Fruit fly (Drosophila melanogaster) whole organism, embryonic: ENCODE measurements around the gene DCTN6-p27.

Experiments used
- Abd-B ChIP-seq: fragments of 200-800 bp; sonication (Bioruptor generic); optimal IDR thresholded peaks from 2 replicates; lab custom pipeline; 2018; ENCODE audit warnings: missing biosample characterization, mild to moderate bottlenecking, missing genetic modification characterization, moderate library complexity
- Adf1 ChIP-seq: fragments of 200-800 bp; sonication (Bioruptor generic); IDR thresholded peaks from 2 replicates; pipeline ENCODE4 v1.3.6; 2022; ENCODE audit warnings: missing biosample characterization, missing genetic modification characterization
- Asciz ChIP-seq: fragments of 200-800 bp; sonication (Bioruptor generic); optimal IDR thresholded peaks from 2 replicates; lab custom pipeline; 2017; ENCODE audit warnings: missing biosample characterization, mild to moderate bottlenecking, missing genetic modification characterization, missing genetic modification reagents
- CG10321 ChIP-seq: fragments of 200-800 bp; sonication (Bioruptor generic); IDR thresholded peaks from 2 replicates; pipeline ENCODE4 v1.3.6; 2022; ENCODE audit warnings: missing biosample characterization, missing genetic modification characterization
- CG12219 ChIP-seq: fragments of 200-800 bp; sonication (Bioruptor generic); optimal IDR thresholded peaks from 3 replicates; lab custom pipeline; 2018; ENCODE audit warnings: missing biosample characterization, mild to moderate bottlenecking, missing genetic modification characterization
- CG13287 ChIP-seq: fragments of 200-800 bp; sonication (Bioruptor generic); IDR thresholded peaks from 2 replicates; pipeline ENCODE4 v1.3.6; 2022; ENCODE audit warnings: missing biosample characterization, missing genetic modification characterization; ENCODE audit not compliant: partially characterized antibody
- CG13894 ChIP-seq: fragments of 200-800 bp; sonication (Bioruptor generic); optimal IDR thresholded peaks from 3 replicates; lab custom pipeline; 2018; ENCODE audit warnings: missing biosample characterization, mild to moderate bottlenecking, missing genetic modification characterization, moderate library complexity
- CG15269 ChIP-seq: fragments of 200-800 bp; sonication (Bioruptor generic); optimal IDR thresholded peaks from 2 replicates; lab custom pipeline; 2018; ENCODE audit warnings: missing biosample characterization, mild to moderate bottlenecking, missing genetic modification characterization, moderate library complexity
- CG1603 ChIP-seq: fragments of 200-800 bp; sonication (Bioruptor generic); optimal IDR thresholded peaks from 2 replicates; lab custom pipeline; 2019; ENCODE audit warnings: missing biosample characterization, mild to moderate bottlenecking, missing genetic modification characterization, moderate library complexity
- CG16779 ChIP-seq: fragments of 200-800 bp; sonication (Bioruptor generic); IDR thresholded peaks from 2 replicates; pipeline ENCODE4 v1.3.6; 2022; ENCODE audit warnings: missing biosample characterization, missing genetic modification characterization
- CG17328 ChIP-seq: fragments of 200-800 bp; sonication (Bioruptor generic); IDR thresholded peaks from 2 replicates; pipeline ENCODE4 v1.3.6; 2022; ENCODE audit warnings: missing biosample characterization, missing genetic modification characterization
- CG18011 ChIP-seq: fragments of 200-800 bp; sonication (Bioruptor generic); optimal IDR thresholded peaks from 2 replicates; lab custom pipeline; 2017; ENCODE audit warnings: missing biosample characterization, missing genetic modification characterization, mild to moderate bottlenecking, moderate library complexity, missing genotype
- CG2202 ChIP-seq: fragments of 200-800 bp; sonication (Bioruptor generic); optimal IDR thresholded peaks from 2 replicates; lab custom pipeline; 2018; ENCODE audit warnings: missing biosample characterization, mild to moderate bottlenecking, missing genetic modification characterization
- CG31365 ChIP-seq: fragments of 200-800 bp; sonication (Bioruptor generic); optimal IDR thresholded peaks from 2 replicates; lab custom pipeline; 2018; ENCODE audit warnings: missing biosample characterization, mild to moderate bottlenecking, missing genetic modification characterization
- CG3847 ChIP-seq: fragments of 200-800 bp; sonication (Bioruptor generic); IDR thresholded peaks from 2 replicates; pipeline ENCODE4 v1.3.6; 2022; ENCODE audit warnings: missing biosample characterization, missing genetic modification characterization
- CG4404 ChIP-seq: fragments of 200-800 bp; sonication (Bioruptor generic); IDR thresholded peaks from 2 replicates; pipeline ENCODE4 v1.3.6; 2022; ENCODE audit warnings: missing biosample characterization, missing genetic modification characterization
- CG4424 ChIP-seq: fragments of 200-800 bp; sonication (Bioruptor generic); optimal IDR thresholded peaks from 3 replicates; lab custom pipeline; 2016; ENCODE audit warnings: missing biosample characterization, missing genetic modification characterization
- CG8089 ChIP-seq: fragments of 200-800 bp; sonication (Bioruptor generic); optimal IDR thresholded peaks from 3 replicates; lab custom pipeline; 2016; ENCODE audit warnings: missing biosample characterization, missing genetic modification characterization
- Hand ChIP-seq: fragments of 200-800 bp; sonication (Bioruptor generic); optimal IDR thresholded peaks from 2 replicates; lab custom pipeline; 2017; ENCODE audit warnings: mild to moderate bottlenecking, missing biosample characterization, missing genetic modification reagents, missing genetic modification characterization
- Hmr ChIP-seq: fragments of 200-800 bp; sonication (Bioruptor generic); optimal IDR thresholded peaks from 3 replicates; lab custom pipeline; 2017; ENCODE audit warnings: mild to moderate bottlenecking, missing biosample characterization, missing genetic modification reagents, missing genetic modification characterization
- Lhr ChIP-seq: fragments of 200-800 bp; sonication (Bioruptor generic); optimal IDR thresholded peaks from 3 replicates; lab custom pipeline; 2017; ENCODE audit warnings: mild to moderate bottlenecking, missing biosample characterization, missing genetic modification reagents, missing genetic modification characterization
- Lpt ChIP-seq: fragments of >200 bp; optimal IDR thresholded peaks from 2 replicates; lab custom pipeline; 2018; ENCODE audit warnings: missing biosample characterization, missing genetic modification characterization
- MBD-R2 ChIP-seq: fragments of 200-800 bp; sonication (Bioruptor generic); IDR thresholded peaks from 2 replicates; pipeline ENCODE4 v1.3.6; 2022; ENCODE audit warnings: missing biosample characterization, missing genetic modification characterization
- MESR4 ChIP-seq: fragments of 200-800 bp; sonication (Bioruptor generic); optimal IDR thresholded peaks from 2 replicates; lab custom pipeline; 2018; ENCODE audit warnings: missing biosample characterization, mild to moderate bottlenecking, missing genetic modification characterization, moderate library complexity
- Max ChIP-seq: fragments of 200-800 bp; sonication (Bioruptor generic); optimal IDR thresholded peaks from 2 replicates; lab custom pipeline; 2016; ENCODE audit warnings: missing biosample characterization, mild to moderate bottlenecking, missing genetic modification characterization
- Six4 ChIP-seq: fragments of 200-800 bp; sonication (Bioruptor generic); optimal IDR thresholded peaks from 2 replicates; lab custom pipeline; 2016; ENCODE audit warnings: missing biosample characterization, missing genetic modification characterization
- Vsx1 ChIP-seq: fragments of 200-800 bp; sonication (Bioruptor generic); optimal IDR thresholded peaks from 2 replicates; lab custom pipeline; 2017; ENCODE audit warnings: missing biosample characterization, mild to moderate bottlenecking, missing genetic modification characterization, missing genetic modification reagents
- abd-A ChIP-seq: fragments of 200-800 bp; sonication (Bioruptor generic); optimal IDR thresholded peaks from 3 replicates; lab custom pipeline; 2019; ENCODE audit warnings: missing biosample characterization, mild to moderate bottlenecking, missing genetic modification characterization, moderate library complexity
- ac ChIP-seq: fragments of 200-800 bp; sonication (Bioruptor generic); optimal IDR thresholded peaks from 3 replicates; lab custom pipeline; 2017; ENCODE audit warnings: missing biosample characterization, mild to moderate bottlenecking, missing genetic modification characterization
- ash1 ChIP-seq: fragments of 200-800 bp; sonication (Bioruptor generic); optimal IDR thresholded peaks from 2 replicates; lab custom pipeline; 2018; ENCODE audit warnings: missing biosample characterization, mild to moderate bottlenecking, missing genetic modification characterization
- cg ChIP-seq: fragments of 200-800 bp; sonication (Bioruptor generic); optimal IDR thresholded peaks from 3 replicates; lab custom pipeline; 2019; ENCODE audit warnings: missing biosample characterization, mild to moderate bottlenecking, missing genetic modification characterization, moderate library complexity
- chif ChIP-seq, 2 experiments: fragments of 200-800 bp; sonication (Bioruptor generic); optimal IDR thresholded peaks; 3 replicates each; lab custom pipeline; 2016; ENCODE audit warnings: missing biosample characterization in 2 of 2, missing genetic modification characterization in 2 of 2
- chinmo ChIP-seq: fragments of 200-800 bp; sonication (Bioruptor generic); IDR thresholded peaks from 4 replicates; pipeline ENCODE4 v1.3.6; 2022; ENCODE audit warnings: missing biosample characterization, missing genetic modification characterization; ENCODE audit not compliant: partially characterized antibody
- ems ChIP-seq: fragments of 200-800 bp; sonication (Bioruptor generic); optimal IDR thresholded peaks from 3 replicates; lab custom pipeline; 2016; ENCODE audit warnings: missing biosample characterization, missing genetic modification characterization
- kni ChIP-seq: fragments of 200-800 bp; sonication (Bioruptor generic); optimal IDR thresholded peaks from 3 replicates; lab custom pipeline; 2017; ENCODE audit warnings: mild to moderate bottlenecking, missing biosample characterization, missing genetic modification reagents, missing genetic modification characterization
- nom ChIP-seq: fragments of 200-800 bp; sonication (Bioruptor generic); optimal IDR thresholded peaks from 2 replicates; lab custom pipeline; 2017; ENCODE audit warnings: missing biosample characterization, missing genetic modification characterization, mild to moderate bottlenecking, moderate library complexity, missing genetic modification reagents
- onecut ChIP-seq: fragments of 200-800 bp; sonication (Bioruptor generic); IDR thresholded peaks from 2 replicates; pipeline ENCODE4 v1.3.6; 2022; ENCODE audit warnings: missing biosample characterization, missing genetic modification characterization
- pfk ChIP-seq: fragments of 200-800 bp; sonication (Bioruptor generic); optimal IDR thresholded peaks from 2 replicates; lab custom pipeline; 2018; ENCODE audit warnings: missing biosample characterization, mild to moderate bottlenecking, missing genetic modification characterization, moderate library complexity
- ro ChIP-seq: fragments of 200-800 bp; sonication (Bioruptor generic); IDR thresholded peaks from 2 replicates; pipeline ENCODE4 v1.3.6; 2022; ENCODE audit warnings: missing biosample characterization, missing genetic modification characterization
- scrt ChIP-seq: fragments of 200-800 bp; sonication (Bioruptor generic); optimal IDR thresholded peaks from 2 replicates; lab custom pipeline; 2018; ENCODE audit warnings: missing biosample characterization, mild to moderate bottlenecking, missing genetic modification characterization, moderate library complexity
- sd ChIP-seq: fragments of 200-800 bp; sonication (Bioruptor generic); optimal IDR thresholded peaks from 3 replicates; lab custom pipeline; 2018; ENCODE audit warnings: missing biosample characterization, mild to moderate bottlenecking, missing genetic modification characterization, moderate library complexity
- sob ChIP-seq: fragments of 200-800 bp; sonication (Bioruptor generic); IDR thresholded peaks from 2 replicates; pipeline ENCODE4 v1.3.6; 2022; ENCODE audit warnings: missing biosample characterization, missing genetic modification characterization
- ssp ChIP-seq: fragments of 200-800 bp; sonication (Bioruptor generic); IDR thresholded peaks from 2 replicates; pipeline ENCODE4 v1.3.6; 2022; ENCODE audit warnings: missing biosample characterization, missing genetic modification characterization
- tll ChIP-seq, 2 experiments: fragments of 200-800 bp in 1 of 2; fragments of >200 bp in 1 of 2; sonication (Bioruptor generic) in 1 of 2; optimal IDR thresholded peaks; 2 replicates each; lab custom pipeline; 2017 to 2019; ENCODE audit warnings: missing biosample characterization in 2 of 2, missing genetic modification characterization in 2 of 2, mild to moderate bottlenecking in 1 of 2, moderate library complexity in 1 of 2
- tna ChIP-seq: fragments of 200-800 bp; sonication (Bioruptor generic); IDR thresholded peaks from 2 replicates; pipeline ENCODE4 v1.3.6; 2022; ENCODE audit warnings: missing biosample characterization, missing genetic modification characterization; ENCODE audit not compliant: partially characterized antibody
- toy ChIP-seq: fragments of 200-800 bp; sonication (Bioruptor generic); IDR thresholded peaks from 2 replicates; pipeline ENCODE4 v1.3.6; 2022; ENCODE audit warnings: missing biosample characterization, missing genetic modification characterization
- tup ChIP-seq: fragments of 200-800 bp; sonication (Bioruptor generic); optimal IDR thresholded peaks from 2 replicates; lab custom pipeline; 2016; ENCODE audit warnings: missing biosample characterization, mild to moderate bottlenecking, missing genetic modification characterization, moderate library complexity
- vvl ChIP-seq: fragments of 200-800 bp; sonication (Bioruptor generic); IDR thresholded peaks from 2 replicates; pipeline ENCODE4 v1.3.6; 2022; ENCODE audit warnings: missing biosample characterization, missing genetic modification characterization

The DCTN6-p27 gene

DNA sequence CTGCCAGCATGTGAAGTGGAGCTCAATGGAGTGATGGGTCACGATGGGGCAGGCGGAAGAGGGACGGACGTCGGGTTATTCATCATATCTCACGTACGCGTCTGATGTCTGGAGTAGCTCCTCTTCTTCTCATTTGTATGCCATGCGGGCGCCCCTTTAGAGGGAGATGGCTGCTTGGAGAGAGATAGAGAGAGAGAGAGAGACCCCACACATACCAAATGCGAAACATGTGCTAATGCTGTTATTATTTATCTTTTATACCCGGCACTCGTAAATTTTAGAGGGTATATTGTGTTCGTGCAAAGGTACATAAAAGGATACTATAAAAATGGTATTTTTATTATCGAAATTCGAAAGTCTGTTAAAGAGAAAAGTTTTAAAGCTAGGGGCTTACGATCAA lies 13.9 kb downstream of the DCTN6-p27 start (continued):
- no peak for TF ChIP-seq sob (GFP tag; lab: Robert Waterston, UW)
- TF ChIP-seq tna (GFP tag; lab: Robert Waterston, UW), result no peak
- no peak for TF ChIP-seq CG31365 (tag; lab: Kevin White, UChicago)
- no peak for TF ChIP-seq toy
- TF ChIP-seq Asciz (GFP tag; lab: Kevin White, UChicago), result no peak
- TF ChIP-seq vvl (GFP tag; lab: Robert Waterston, UW), result peak; percentile 77
- peak; percentile 13 for TF ChIP-seq nom
- no peak for TF ChIP-seq CG18011 (GFP tag; lab: Kevin White, UChicago)
- peak; percentile 17 for TF ChIP-seq kni (GFP tag; lab: Kevin White, UChicago)
- TF ChIP-seq ash1, result no peak
- no peak for TF ChIP-seq Abd-B (GFP tag; lab: Kevin White, UChicago)
- TF ChIP-seq ssp (GFP tag; lab: Robert Waterston, UW), result no peak
- 0 out of 2 replicates have a peak, but pooled peaks have one; percentile 33 for TF ChIP-seq CG10321
- TF ChIP-seq abd-A (tag; lab: Kevin White, UChicago), result peak; percentile 12
- TF ChIP-seq ro, result no peak
- peak; percentile 18 for TF ChIP-seq CG13894 (tag; lab: Kevin White, UChicago)
- TF ChIP-seq CG3847 (GFP tag; lab: Robert Waterston, UW), result no peak
- no peak for TF ChIP-seq Vsx1 (GFP tag; lab: Kevin White, UChicago)
- TF ChIP-seq Hmr (GFP tag; lab: Kevin White, UChicago), result peak; percentile 8
- TF ChIP-seq, all 482 proteins: peak for 21

DNA sequence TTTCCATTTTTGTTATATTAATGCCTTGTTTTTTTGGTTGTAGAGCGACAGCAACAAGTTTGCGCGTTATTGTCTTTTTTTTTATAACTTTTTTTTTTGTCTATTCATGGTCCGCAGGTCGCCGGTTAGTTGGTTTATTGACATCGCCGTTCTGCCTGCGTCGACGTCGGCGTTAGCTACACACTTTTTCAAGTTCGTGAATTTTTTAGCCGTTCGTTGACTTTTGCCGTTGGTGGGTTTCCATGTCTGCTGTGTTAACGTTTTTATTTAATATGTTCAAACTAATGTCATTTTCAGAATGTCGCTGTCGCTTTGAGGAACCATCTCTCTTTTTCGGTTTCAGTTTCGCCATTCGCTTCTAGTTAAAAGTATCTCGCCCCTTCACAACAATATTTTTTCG lies 14.5 kb downstream of the DCTN6-p27 start:
- no peak for TF ChIP-seq CG2202 (tag; lab: Kevin White, UChicago)
- no peak for TF ChIP-seq tll (GFP tag; optimal IDR thresholded peaks at IDR 0.05; lab: Kevin White, UChicago)
- TF ChIP-seq onecut (GFP tag; lab: Robert Waterston, UW), result no peak
- TF ChIP-seq chinmo (GFP tag; lab: Robert Waterston, UW), result 0 out of 4 replicates have a peak, but pooled peaks have one; percentile 60
- no peak for TF ChIP-seq CG16779 (GFP tag; lab: Robert Waterston, UW)
- TF ChIP-seq tup (GFP tag; lab: Kevin White, UChicago), result no peak
- TF ChIP-seq Adf1 (GFP tag; lab: Robert Waterston, UW), result peak; percentile 78

dm6 chr2L:19154893-19155389 lies 22.8 kb downstream of the DCTN6-p27 start:
- peak; percentile 9 for TF ChIP-seq CG1603
- no peak for TF ChIP-seq ems
- no peak for TF ChIP-seq scrt (GFP tag; lab: Kevin White, UChicago)
- TF ChIP-seq ro, result no peak
- TF ChIP-seq CG4424, result no peak
- no peak for TF ChIP-seq CG13287
- TF ChIP-seq Max (GFP tag; lab: Kevin White, UChicago), result no peak
- TF ChIP-seq Lhr (GFP tag; lab: Kevin White, UChicago), result no peak
- peak; percentile 84 for TF ChIP-seq pfk (GFP tag; lab: Kevin White, UChicago)
- peak; percentile 98 for TF ChIP-seq ac (GFP tag; lab: Kevin White, UChicago)
- no peak for TF ChIP-seq CG4404 (GFP tag; lab: Robert Waterston, UW)
- peak; percentile 8 for TF ChIP-seq Lpt
- TF ChIP-seq MBD-R2 (GFP tag; lab: Robert Waterston, UW), result no peak
- no peak for TF ChIP-seq CG8089
- TF ChIP-seq Hand (GFP tag; lab: Kevin White, UChicago), result no peak
- 0 out of 2 replicates have a peak, but pooled peaks have one; percentile 23 for TF ChIP-seq CG17328 (GFP tag; lab: Robert Waterston, UW)
- TF ChIP-seq chif (GFP tag; optimal IDR thresholded peaks at IDR 0.05; lab: Kevin White, UChicago), result no peak
- peak; percentile 14 for TF ChIP-seq Six4 (GFP tag; lab: Kevin White, UChicago)
- no peak for TF ChIP-seq CG15269 (tag; lab: Kevin White, UChicago)
- peak; percentile 34 for TF ChIP-seq sd (tag; lab: Kevin White, UChicago)
- no peak for TF ChIP-seq MESR4 (GFP tag; lab: Kevin White, UChicago)
- no peak for TF ChIP-seq CG12219 (GFP tag; lab: Kevin White, UChicago)
- peak; percentile 34 for TF ChIP-seq cg (GFP tag; lab: Kevin White, UChicago)
